Fruit fly (Drosophila melanogaster): ENCODE data around the gene promL.

Gene promL

dm6 chr3L:3073460-3073859, 54.1 kb downstream of the promL start (continued):
- TF ChIP-seq CG3032 (tag; optimal IDR thresholded peaks at IDR 0.05) (peak; percentile 48), Hr39 (GFP tag; optimal IDR thresholded peaks at IDR 0.05) (peak; percentile 48), Sox15 (GFP tag; optimal IDR thresholded peaks at IDR 0.05) (peak; percentile 40), CG11902 (GFP tag; optimal IDR thresholded peaks at IDR 0.05) (peak; percentile 43), CG31627 (GFP tag; optimal IDR thresholded peaks at IDR 0.05) (peak; percentile 34), dac (GFP tag; optimal IDR thresholded peaks at IDR 0.05) (no peak), achi (GFP tag; optimal IDR thresholded peaks at IDR 0.05) (peak; percentile 55), Ets96B (tag; optimal IDR thresholded peaks at IDR 0.05) (peak; percentile 66), Ets21C (GFP tag; optimal IDR thresholded peaks at IDR 0.05) (peak; percentile 42), Eip93F (GFP tag; optimal IDR thresholded peaks at IDR 0.05) (no peak), CG4318 (GFP tag; optimal IDR thresholded peaks at IDR 0.05) (peak; percentile 3), CG15336 (GFP tag; IDR thresholded peaks at IDR 0.05) (0 out of 2 replicates have a peak, but pooled peaks have one; percentile 20), pdm3 (GFP tag; optimal IDR thresholded peaks at IDR 0.05) (peak; percentile 55), CG8319 (GFP tag; optimal IDR thresholded peaks at IDR 0.05) (no peak), CG11294 (GFP tag; IDR thresholded peaks at IDR 0.05) (no peak), fkh (GFP tag; optimal IDR thresholded peaks at IDR 0.05) (no peak), vri (GFP tag; optimal IDR thresholded peaks at IDR 0.05) (no peak), CG8632 (GFP tag; optimal IDR thresholded peaks at IDR 0.05) (peak; percentile 49), CG9139 (GFP tag; optimal IDR thresholded peaks at IDR 0.05) (peak; percentile 10), CG6808 (GFP tag; optimal IDR thresholded peaks at IDR 0.05) (peak; percentile 36), CG6792 (GFP tag; optimal IDR thresholded peaks at IDR 0.05) (peak; percentile 20), svp (GFP tag) (peak; percentile 87), CG11762 (GFP tag; optimal IDR thresholded peaks at IDR 0.05; ENCODE audit: insufficient read depth) (peak; percentile 30)

- TF ChIP-seq salr (GFP tag; optimal IDR thresholded peaks at IDR 0.05) (peak; percentile 8 to 18), Ets96B (tag; optimal IDR thresholded peaks at IDR 0.05) (peak; percentile 41), topi (GFP tag; optimal IDR thresholded peaks at IDR 0.05) (no peak), CG31627 (GFP tag; optimal IDR thresholded peaks at IDR 0.05) (no peak), CG32006 (GFP tag; optimal IDR thresholded peaks at IDR 0.05) (peak; percentile 50), Gug (GFP tag; IDR thresholded peaks at IDR 0.05) (no peak), CG11902 (GFP tag; optimal IDR thresholded peaks at IDR 0.05) (no peak), Hr4 (GFP tag; optimal IDR thresholded peaks at IDR 0.05) (peak; percentile 40), dac (GFP tag; optimal IDR thresholded peaks at IDR 0.05) (no peak), achi (GFP tag; optimal IDR thresholded peaks at IDR 0.05) (peak; percentile 24), Sox14 (GFP tag; optimal IDR thresholded peaks at IDR 0.05) (peak; percentile 12), Hr39 (GFP tag; optimal IDR thresholded peaks at IDR 0.05) (no peak), CG11762 (GFP tag; optimal IDR thresholded peaks at IDR 0.05; ENCODE audit: insufficient read depth) (no peak), fkh (GFP tag; optimal IDR thresholded peaks at IDR 0.05) (no peak), Eip75B (GFP tag; optimal IDR thresholded peaks at IDR 0.05) (no peak), Met (GFP tag; optimal IDR thresholded peaks at IDR 0.05) (peak; percentile 26), Hr38 (GFP tag; optimal IDR thresholded peaks at IDR 0.05) (no peak), vri (GFP tag; optimal IDR thresholded peaks at IDR 0.05) (no peak), CG6163 (GFP tag; IDR thresholded peaks at IDR 0.05) (peak; percentile 35; the same call in 1 of the 3 replicates), acj6 (GFP tag; optimal IDR thresholded peaks at IDR 0.05) (peak; percentile 41), fd59A (GFP tag; optimal IDR thresholded peaks at IDR 0.05) (no peak), CG3919 (GFP tag; optimal IDR thresholded peaks at IDR 0.05) (peak; percentile 28), CG34406 (GFP tag; optimal IDR thresholded peaks at IDR 0.05) (peak; percentile 22), eg (GFP tag; IDR thresholded peaks at IDR 0.05) (no peak), CG10631 (GFP tag; optimal IDR thresholded peaks at IDR 0.05) (peak; percentile 43), Sox15 (GFP tag; optimal IDR thresholded peaks at IDR 0.05) (no peak), CG8119 (GFP tag; IDR thresholded peaks at IDR 0.05) (peak; percentile 54; the same call in 2 of the 3 replicates), svp (GFP tag) (peak; percentile 58), pdm3 (GFP tag; optimal IDR thresholded peaks at IDR 0.05) (peak; percentile 31), OdsH (GFP tag; optimal IDR thresholded peaks at IDR 0.05) (peak; percentile 43), cyc (GFP tag; optimal IDR thresholded peaks at IDR 0.05) (no peak), Ets21C (GFP tag; optimal IDR thresholded peaks at IDR 0.05) (no peak), esn (GFP tag; optimal IDR thresholded peaks at IDR 0.05) (peak; percentile 18), CG11294 (GFP tag; IDR thresholded peaks at IDR 0.05) (no peak), CG9139 (GFP tag; optimal IDR thresholded peaks at IDR 0.05) (no peak), CG4318 (GFP tag; optimal IDR thresholded peaks at IDR 0.05) (peak; percentile 25), CG6854 (GFP tag; optimal IDR thresholded peaks at IDR 0.05) (peak; percentile 14), CG1621 (tag; optimal IDR thresholded peaks at IDR 0.05) (no peak), CG15336 (GFP tag; IDR thresholded peaks at IDR 0.05) (no peak), CG7368 (GFP tag; optimal IDR thresholded peaks at IDR 0.05) (no peak)
These were observed 55.6 kb downstream of the promL start for dm6 chr3L:3071675-3072583.
